Fruit fly (Drosophila melanogaster) whole organism, embryonic: ENCODE results near the gene CG9616.

Source experiments
- Atf-2 ChIP-seq: fragments of 200-800 bp; sonication (Bioruptor generic); optimal IDR thresholded peaks from 2 replicates; lab custom pipeline; 2016; ENCODE audit warnings: missing biosample characterization, missing genetic modification characterization
- BtbVII ChIP-seq: fragments of 200-800 bp; sonication (Bioruptor generic); optimal IDR thresholded peaks from 3 replicates; lab custom pipeline; 2017; ENCODE audit warnings: missing biosample characterization, mild to moderate bottlenecking, missing genetic modification characterization
- CG10147 ChIP-seq: fragments of 200-800 bp; sonication (Bioruptor generic); optimal IDR thresholded peaks from 2 replicates; lab custom pipeline; 2019; ENCODE audit warnings: missing biosample characterization, mild to moderate bottlenecking, missing genetic modification characterization, moderate library complexity
- CG1024 ChIP-seq: fragments of 200-800 bp; sonication (Bioruptor generic); IDR thresholded peaks from 2 replicates; pipeline ENCODE4 v1.3.6; 2022; ENCODE audit warnings: missing biosample characterization, missing genetic modification characterization
- CG10321 ChIP-seq: fragments of 200-800 bp; sonication (Bioruptor generic); IDR thresholded peaks from 2 replicates; pipeline ENCODE4 v1.3.6; 2022; ENCODE audit warnings: missing biosample characterization, missing genetic modification characterization
- CG10565 ChIP-seq: fragments of 200-800 bp; sonication (Bioruptor generic); optimal IDR thresholded peaks from 3 replicates; lab custom pipeline; 2016; ENCODE audit warnings: missing biosample characterization, mild to moderate bottlenecking, missing genetic modification characterization
- CG10654 ChIP-seq: fragments of 200-800 bp; sonication (Bioruptor generic); optimal IDR thresholded peaks from 2 replicates; lab custom pipeline; 2016; ENCODE audit warnings: missing biosample characterization, missing genetic modification characterization
- CG12071 ChIP-seq: fragments of 200-800 bp; sonication (Bioruptor generic); optimal IDR thresholded peaks from 3 replicates; lab custom pipeline; 2018; ENCODE audit warnings: missing biosample characterization, mild to moderate bottlenecking, missing genetic modification characterization
- CG12155 ChIP-seq: fragments of 200-800 bp; sonication (Bioruptor generic); optimal IDR thresholded peaks from 3 replicates; lab custom pipeline; 2016; ENCODE audit warnings: missing biosample characterization, missing genetic modification characterization
- CG12942 ChIP-seq: fragments of 200-800 bp; sonication (Bioruptor generic); optimal IDR thresholded peaks from 3 replicates; lab custom pipeline; 2016; ENCODE audit warnings: missing biosample characterization, missing genetic modification characterization
- CG15269 ChIP-seq: fragments of 200-800 bp; sonication (Bioruptor generic); optimal IDR thresholded peaks from 2 replicates; lab custom pipeline; 2018; ENCODE audit warnings: missing biosample characterization, mild to moderate bottlenecking, missing genetic modification characterization, moderate library complexity
- CG17359 ChIP-seq: fragments of 200-800 bp; sonication (Bioruptor generic); optimal IDR thresholded peaks from 3 replicates; lab custom pipeline; 2018; ENCODE audit warnings: missing biosample characterization, mild to moderate bottlenecking, missing genetic modification characterization, moderate library complexity
- CG17612 ChIP-seq: fragments of 200-800 bp; sonication (Bioruptor generic); IDR thresholded peaks from 2 replicates; pipeline ENCODE4 v1.3.6; 2022; ENCODE audit warnings: missing biosample characterization, missing genetic modification characterization
- CG1832 ChIP-seq: fragments of 200-800 bp; sonication (Bioruptor generic); optimal IDR thresholded peaks from 2 replicates; lab custom pipeline; 2017; ENCODE audit warnings: missing biosample characterization, mild to moderate bottlenecking, missing genetic modification characterization, inconsistent platforms
- CG18476 ChIP-seq: fragments of 200-800 bp; sonication (Bioruptor generic); optimal IDR thresholded peaks from 2 replicates; lab custom pipeline; 2016; ENCODE audit warnings: missing biosample characterization, mild to moderate bottlenecking, missing genetic modification characterization
- CG18619 ChIP-seq: fragments of 200-800 bp; sonication (Bioruptor generic); optimal IDR thresholded peaks from 3 replicates; lab custom pipeline; 2017; ENCODE audit warnings: missing biosample characterization, mild to moderate bottlenecking, missing genetic modification characterization
- CG2678 ChIP-seq: fragments of 200-800 bp; sonication (Bioruptor generic); optimal IDR thresholded peaks from 3 replicates; lab custom pipeline; 2019; ENCODE audit warnings: missing biosample characterization, mild to moderate bottlenecking, missing genetic modification characterization, moderate library complexity
- CG30020 ChIP-seq: fragments of 200-800 bp; optimal IDR thresholded peaks from 2 replicates; lab custom pipeline; 2019; ENCODE audit warnings: missing biosample characterization, mild to moderate bottlenecking, missing genetic modification characterization, moderate library complexity
- CG34224 ChIP-seq: fragments of 200-800 bp; sonication (Bioruptor generic); IDR thresholded peaks from 3 replicates; pipeline ENCODE4 v1.3.6; 2022; ENCODE audit warnings: missing biosample characterization, missing genetic modification characterization; ENCODE audit not compliant: partially characterized antibody
- CG42726 ChIP-seq: fragments of 200-800 bp; sonication (Bioruptor generic); IDR thresholded peaks from 2 replicates; pipeline ENCODE4 v1.3.6; 2022; ENCODE audit warnings: missing biosample characterization, missing genetic modification characterization; ENCODE audit not compliant: partially characterized antibody
- CG5180 ChIP-seq: fragments of 200-800 bp; sonication (Bioruptor generic); optimal IDR thresholded peaks from 3 replicates; lab custom pipeline; 2017; ENCODE audit warnings: missing biosample characterization, missing genetic modification characterization, mild to moderate bottlenecking, moderate library complexity, missing genetic modification reagents
- CG5953 ChIP-seq: fragments of 200-800 bp; sonication (Bioruptor generic); IDR thresholded peaks from 2 replicates; pipeline ENCODE4 v1.3.6; 2022; ENCODE audit warnings: missing biosample characterization, missing genetic modification characterization
- CG6175 ChIP-seq: fragments of 200-800 bp; sonication (Bioruptor generic); IDR thresholded peaks from 3 replicates; pipeline ENCODE4 v1.3.6; 2022; ENCODE audit warnings: missing biosample characterization, missing genetic modification characterization
- CG7987 ChIP-seq: fragments of 200-800 bp; sonication (Bioruptor generic); optimal IDR thresholded peaks from 2 replicates; lab custom pipeline; 2018; ENCODE audit warnings: missing biosample characterization, mild to moderate bottlenecking, missing genetic modification characterization, moderate library complexity
- CG8089 ChIP-seq: fragments of 200-800 bp; sonication (Bioruptor generic); optimal IDR thresholded peaks from 3 replicates; lab custom pipeline; 2016; ENCODE audit warnings: missing biosample characterization, missing genetic modification characterization
- CG9727 ChIP-seq: fragments of 200-800 bp; sonication (Bioruptor generic); optimal IDR thresholded peaks from 3 replicates; lab custom pipeline; 2017; ENCODE audit warnings: missing biosample characterization, mild to moderate bottlenecking, missing genetic modification characterization
- CoRest ChIP-seq: fragments of 200-800 bp; sonication (Bioruptor generic); optimal IDR thresholded peaks from 3 replicates; lab custom pipeline; 2018; ENCODE audit warnings: missing biosample characterization, mild to moderate bottlenecking, missing genetic modification characterization, moderate library complexity
- D ChIP-seq, 2 experiments: fragments of 200-800 bp in 1 of 2; fragments of >200 bp in 1 of 2; sonication (Bioruptor generic) in 1 of 2; optimal IDR thresholded peaks; 2 replicates in 1 of 2; 3 replicates in 1 of 2; lab custom pipeline; 2017; ENCODE audit warnings: mild to moderate bottlenecking in 1 of 2, missing biosample characterization in 1 of 2, missing genetic modification characterization in 1 of 2, missing genetic modification reagents in 1 of 2
- Ets65A ChIP-seq: fragments of 200-800 bp; sonication (Bioruptor generic); peaks from one replicate; lab custom pipeline; 2016; ENCODE audit warnings: missing biosample characterization, missing genetic modification characterization
- Ets97D ChIP-seq: fragments of 200-800 bp; sonication (Bioruptor generic); optimal IDR thresholded peaks from 3 replicates; lab custom pipeline; 2016; ENCODE audit warnings: missing biosample characterization, missing genetic modification characterization
- Hr78 ChIP-seq, 2 experiments: fragments of 200-800 bp in 1 of 2; fragments of >200 bp in 1 of 2; sonication (Bioruptor generic) in 1 of 2; optimal IDR thresholded peaks; 2 replicates each; lab custom pipeline; 2017 to 2019; ENCODE audit warnings: missing biosample characterization in 2 of 2, missing genetic modification characterization in 2 of 2, mild to moderate bottlenecking in 1 of 2, moderate library complexity in 1 of 2
- MESR4 ChIP-seq: fragments of 200-800 bp; sonication (Bioruptor generic); optimal IDR thresholded peaks from 2 replicates; lab custom pipeline; 2018; ENCODE audit warnings: missing biosample characterization, mild to moderate bottlenecking, missing genetic modification characterization, moderate library complexity
- Nf-YB ChIP-seq: fragments of 200-800 bp; sonication (Bioruptor generic); optimal IDR thresholded peaks from 3 replicates; lab custom pipeline; 2019; ENCODE audit warnings: missing biosample characterization, mild to moderate bottlenecking, missing genetic modification characterization, moderate library complexity
- ara ChIP-seq: fragments of 200-800 bp; sonication (Bioruptor generic); IDR thresholded peaks from 2 replicates; pipeline ENCODE4 v1.3.6; 2022; ENCODE audit warnings: missing biosample characterization, missing genetic modification characterization
- az2 ChIP-seq: fragments of 200-800 bp; sonication (Bioruptor generic); optimal IDR thresholded peaks from 3 replicates; lab custom pipeline; 2016; ENCODE audit warnings: missing biosample characterization, missing genetic modification characterization
- cas ChIP-seq: fragments of 200-800 bp; sonication (Bioruptor generic); IDR thresholded peaks from 2 replicates; pipeline ENCODE4 v1.3.6; 2022; ENCODE audit warnings: missing biosample characterization, missing genetic modification characterization
- chif ChIP-seq, 2 experiments: fragments of 200-800 bp; sonication (Bioruptor generic); optimal IDR thresholded peaks; 3 replicates each; lab custom pipeline; 2016; ENCODE audit warnings: missing biosample characterization in 2 of 2, missing genetic modification characterization in 2 of 2
- chn ChIP-seq: fragments of 200-800 bp; sonication (Bioruptor generic); optimal IDR thresholded peaks from 2 replicates; lab custom pipeline; 2016; ENCODE audit warnings: missing biosample characterization, missing genetic modification characterization
- dan ChIP-seq: fragments of 200-800 bp; sonication (Bioruptor generic); IDR thresholded peaks from 2 replicates; pipeline ENCODE4 v1.3.6; 2022; ENCODE audit warnings: missing biosample characterization, missing genetic modification characterization
- danr ChIP-seq: fragments of 200-800 bp; sonication (Bioruptor generic); IDR thresholded peaks from 2 replicates; pipeline ENCODE4 v1.3.6; 2022; ENCODE audit warnings: missing biosample characterization, missing genetic modification characterization
- eve ChIP-seq, 2 experiments: fragments of >200 bp; optimal IDR thresholded peaks; 2 replicates each; lab custom pipeline; 2017; ENCODE audit warnings: missing biosample characterization in 2 of 2, missing genetic modification characterization in 2 of 2
- fru ChIP-seq: fragments of >200 bp; optimal IDR thresholded peaks from 2 replicates; lab custom pipeline; 2017
- her ChIP-seq: fragments of 200-800 bp; sonication (Bioruptor generic); optimal IDR thresholded peaks from 2 replicates; lab custom pipeline; 2016; ENCODE audit warnings: missing biosample characterization, missing genetic modification characterization
- pho ChIP-seq: fragments of 200-800 bp; sonication (Bioruptor generic); optimal IDR thresholded peaks from 2 replicates; lab custom pipeline; 2016; ENCODE audit warnings: missing biosample characterization, missing genetic modification characterization
- pita ChIP-seq: fragments of 200-800 bp; sonication (Bioruptor generic); optimal IDR thresholded peaks from 2 replicates; lab custom pipeline; 2017; ENCODE audit warnings: missing biosample characterization, mild to moderate bottlenecking, missing genetic modification characterization
- psq ChIP-seq: fragments of 200-800 bp; sonication (Bioruptor generic); optimal IDR thresholded peaks from 2 replicates; lab custom pipeline; 2017; ENCODE audit warnings: missing biosample characterization, missing genetic modification characterization
- rib ChIP-seq: fragments of 200-800 bp; sonication (Bioruptor generic); IDR thresholded peaks from 2 replicates; pipeline ENCODE4 v1.3.6; 2022; ENCODE audit warnings: missing biosample characterization, missing genetic modification characterization
- sna ChIP-seq: fragments of 200-800 bp; sonication (Bioruptor generic); IDR thresholded peaks from 2 replicates; pipeline ENCODE4 v1.3.6; 2022; ENCODE audit warnings: missing biosample characterization, missing genetic modification characterization; ENCODE audit not compliant: partially characterized antibody
- stwl ChIP-seq: fragments of 200-800 bp; sonication (Bioruptor generic); optimal IDR thresholded peaks from 3 replicates; lab custom pipeline; 2018; ENCODE audit warnings: missing biosample characterization, mild to moderate bottlenecking, missing genetic modification characterization, moderate library complexity

CG9616 gene

DNA sequence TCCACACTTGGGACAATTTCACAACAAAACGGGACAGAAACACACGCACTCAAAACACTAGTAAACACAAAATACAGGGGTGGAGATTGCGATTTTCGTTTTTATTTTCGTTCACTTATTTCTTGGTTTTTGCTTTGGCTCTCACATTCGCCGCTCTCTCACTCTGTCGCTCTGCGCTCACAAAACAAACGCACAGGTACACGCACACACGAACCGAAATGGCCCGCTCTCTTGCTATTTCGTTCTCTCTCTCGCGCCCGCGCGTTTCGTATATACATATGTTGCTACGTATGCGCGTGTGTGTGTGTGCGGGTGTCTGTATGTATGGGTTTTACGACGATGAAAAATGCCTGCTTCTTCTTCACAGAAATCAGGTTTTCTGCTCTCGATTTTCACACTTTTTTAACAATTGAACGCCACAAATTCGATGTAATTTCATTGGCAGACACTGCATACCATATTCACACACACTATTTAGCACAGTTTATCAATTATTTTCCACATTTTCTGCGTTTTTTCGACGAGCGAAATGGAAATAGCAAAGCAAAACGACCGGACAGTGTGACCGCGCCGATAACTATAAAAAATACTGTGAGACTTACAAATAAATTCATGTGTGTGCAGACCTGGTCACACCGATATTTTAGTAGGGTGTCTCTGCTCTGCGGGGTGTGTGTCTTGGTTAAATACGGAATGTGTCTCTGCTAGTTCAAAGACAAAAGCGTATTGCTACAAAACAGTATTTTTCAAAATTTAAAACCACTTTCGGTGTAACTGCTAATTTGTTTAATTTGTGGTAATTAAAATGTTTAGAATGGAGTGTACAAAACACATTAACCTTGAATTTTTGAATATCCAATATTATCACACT is 41.3 kb upstream of the CG9616 start, which contains the start of gene trx (continued):
- TF ChIP-seq CG12942 (GFP tag; lab: Kevin White, UChicago): no peak
- no peak for TF ChIP-seq CG34224 (GFP tag; lab: Robert Waterston, UW)
- TF ChIP-seq pita (GFP tag; lab: Kevin White, UChicago): peak; percentile 88
- TF ChIP-seq danr: no peak
- no peak for TF ChIP-seq pho (GFP tag; lab: Kevin White, UChicago)
- no peak for TF ChIP-seq CG18476 (GFP tag; lab: Kevin White, UChicago)
- TF ChIP-seq CG2678 (tag; lab: Kevin White, UChicago): no peak
- peak; percentile 91 for TF ChIP-seq stwl (tag; lab: Kevin White, UChicago)
- no peak for TF ChIP-seq CG10321 (GFP tag; lab: Robert Waterston, UW)
- no peak for TF ChIP-seq her (GFP tag; lab: Kevin White, UChicago)
- TF ChIP-seq BtbVII (GFP tag; lab: Kevin White, UChicago): no peak
- TF ChIP-seq ara (GFP tag; lab: Robert Waterston, UW): no peak
- TF ChIP-seq CG10147 (GFP tag; lab: Kevin White, UChicago): peak; percentile 27
- TF ChIP-seq sna (GFP tag; lab: Robert Waterston, UW): no peak
- TF ChIP-seq CG1024: no peak
- no peak for TF ChIP-seq CG1832 (GFP tag; lab: Kevin White, UChicago)
- TF ChIP-seq CG12155 (GFP tag; lab: Kevin White, UChicago): no peak
- peak; percentile 81 for TF ChIP-seq Ets97D (GFP tag; lab: Kevin White, UChicago)
- TF ChIP-seq CG42726 (GFP tag; lab: Robert Waterston, UW): no peak
- no peak for TF ChIP-seq CG6175 (GFP tag; lab: Robert Waterston, UW)
- TF ChIP-seq CG5953 (GFP tag; lab: Robert Waterston, UW): no peak
- TF ChIP-seq Atf-2 (GFP tag; lab: Kevin White, UChicago): no peak
- peak; percentile 96 for TF ChIP-seq MESR4
- TF ChIP-seq CG7987 (GFP tag; lab: Kevin White, UChicago): no peak
- no peak for TF ChIP-seq dan (GFP tag; lab: Robert Waterston, UW)
- peak; percentile 62 for TF ChIP-seq CoRest (tag; lab: Kevin White, UChicago)
- TF ChIP-seq eve (GFP tag; optimal IDR thresholded peaks at IDR 0.05; lab: Kevin White, UChicago): no peak
- no peak for TF ChIP-seq CG17612 (GFP tag; lab: Robert Waterston, UW)
- no peak for TF ChIP-seq chn (GFP tag; lab: Kevin White, UChicago)
- TF ChIP-seq CG12071 (GFP tag; lab: Kevin White, UChicago): no peak
- no peak for TF ChIP-seq CG18619 (GFP tag; lab: Kevin White, UChicago)
- TF ChIP-seq Nf-YB (GFP tag; lab: Kevin White, UChicago): no peak
- no peak for TF ChIP-seq CG10565 (GFP tag; lab: Kevin White, UChicago)
- no peak for TF ChIP-seq Ets65A (GFP tag; lab: Kevin White, UChicago)
- TF ChIP-seq CG5180 (GFP tag; lab: Kevin White, UChicago): no peak
- TF ChIP-seq Hr78 (GFP tag; optimal IDR thresholded peaks at IDR 0.05; lab: Kevin White, UChicago): no peak
- no peak for TF ChIP-seq CG9727 (GFP tag; lab: Kevin White, UChicago)
- TF ChIP-seq chif (GFP tag; optimal IDR thresholded peaks at IDR 0.05; lab: Kevin White, UChicago): peak in 1 of 2 experiments; percentile 32
- no peak for TF ChIP-seq CG10654
- TF ChIP-seq cas (GFP tag; lab: Robert Waterston, UW): no peak
- TF ChIP-seq CG8089 (GFP tag; lab: Kevin White, UChicago): no peak
- TF ChIP-seq CG15269 (tag; lab: Kevin White, UChicago): no peak
- no peak for TF ChIP-seq fru (lab: Kevin White, UChicago)
- TF ChIP-seq rib (GFP tag; lab: Robert Waterston, UW): no peak
- no peak for TF ChIP-seq az2 (GFP tag; lab: Kevin White, UChicago)
- no peak for TF ChIP-seq D (optimal IDR thresholded peaks at IDR 0.05; lab: Kevin White, UChicago)
- TF ChIP-seq D (GFP tag; optimal IDR thresholded peaks at IDR 0.05; lab: Kevin White, UChicago): no peak
- no peak for TF ChIP-seq CG17359 (tag; lab: Kevin White, UChicago)
- TF ChIP-seq psq (GFP tag; lab: Kevin White, UChicago): peak; percentile 70
- TF ChIP-seq CG30020 (tag; lab: Kevin White, UChicago): no peak
